Worm (Caenorhabditis elegans) whole organism, mixed stage, embryonic: ENCODE data around the gene T10C6.7.

Experiments
- M03D4.4 ChIP-seq: sonication (generic microtip); optimal IDR thresholded peaks from 2 replicates; lab custom pipeline; 2017; ENCODE audit warnings: mild to moderate bottlenecking, missing genetic modification characterization, missing compliant biosample characterization
- bed-3 ChIP-seq: fragments of 200-800 bp; sonication (Bioruptor generic); optimal IDR thresholded peaks from 3 replicates; lab custom pipeline; 2018; ENCODE audit warnings: mild to moderate bottlenecking, missing genetic modification characterization, moderate library complexity, missing compliant biosample characterization
- blmp-1 ChIP-seq: fragments of 150-350 bp; optimal IDR thresholded peaks from 2 replicates; lab custom pipeline; 2014; ENCODE audit warnings: missing biosample characterization, missing genetic modification characterization
- ceh-39 ChIP-seq: fragments of 150-350 bp; optimal IDR thresholded peaks from 2 replicates; lab custom pipeline; 2014; ENCODE audit warnings: missing biosample characterization, missing genetic modification characterization
- ceh-43 ChIP-seq: fragments of 200-800 bp; sonication (Bioruptor generic); optimal IDR thresholded peaks from 2 replicates; lab custom pipeline; 2018; ENCODE audit warnings: mild to moderate bottlenecking, missing genetic modification characterization, moderate library complexity, missing compliant biosample characterization
- ceh-83 ChIP-seq: fragments of 200-800 bp; sonication (Bioruptor generic); optimal IDR thresholded peaks from 2 replicates; lab custom pipeline; 2018; ENCODE audit warnings: mild to moderate bottlenecking, missing genetic modification characterization, missing compliant biosample characterization
- ces-1 ChIP-seq: fragments of 150-350 bp; optimal IDR thresholded peaks from 2 replicates; lab custom pipeline; 2014; ENCODE audit warnings: missing biosample characterization, missing genetic modification reagents, missing genetic modification characterization
- cnd-1 ChIP-seq: fragments of 200-800 bp; sonication (Bioruptor generic); optimal IDR thresholded peaks from 2 replicates; lab custom pipeline; 2018; ENCODE audit warnings: mild to moderate bottlenecking, missing genetic modification characterization, missing compliant biosample characterization
- drap-1 ChIP-seq: fragments of 200-800 bp; sonication (Bioruptor generic); optimal IDR thresholded peaks from 3 replicates; lab custom pipeline; 2018; ENCODE audit warnings: mild to moderate bottlenecking, missing genetic modification characterization, missing compliant biosample characterization
- elt-1 ChIP-seq: sonication (generic microtip); optimal IDR thresholded peaks from 2 replicates; lab custom pipeline; 2017; ENCODE audit warnings: missing genetic modification characterization, mild to moderate bottlenecking, missing compliant biosample characterization, antibody characterized with exemption, moderate library complexity, borderline replicate concordance; ENCODE audit not compliant: insufficient read depth
- elt-3 ChIP-seq: fragments of 150-350 bp; optimal IDR thresholded peaks from 2 replicates; lab custom pipeline; 2014; ENCODE audit warnings: missing biosample characterization, missing genetic modification characterization
- flh-1 ChIP-seq: fragments of 200-800 bp; sonication (Bioruptor generic); optimal IDR thresholded peaks from 2 replicates; lab custom pipeline; 2018; ENCODE audit warnings: mild to moderate bottlenecking, missing genetic modification characterization, moderate library complexity, missing compliant biosample characterization
- ham-2 ChIP-seq: fragments of 200-800 bp; sonication (Bioruptor generic); optimal IDR thresholded peaks from 2 replicates; lab custom pipeline; 2018; ENCODE audit warnings: mild to moderate bottlenecking, missing genetic modification characterization, missing compliant biosample characterization
- hlh-1 ChIP-seq: fragments of 150-350 bp; optimal IDR thresholded peaks from 2 replicates; lab custom pipeline; 2014; ENCODE audit warnings: missing biosample characterization, missing genetic modification reagents, missing genetic modification characterization
- lin-13 ChIP-seq: fragments of 150-350 bp; optimal IDR thresholded peaks from 2 replicates; lab custom pipeline; 2014; ENCODE audit warnings: missing biosample characterization, missing genetic modification characterization
- lsy-2 ChIP-seq: fragments of 150-350 bp; optimal IDR thresholded peaks from 2 replicates; lab custom pipeline; 2014; ENCODE audit warnings: missing biosample characterization, missing genetic modification characterization
- mab-5 ChIP-seq: fragments of 150-350 bp; optimal IDR thresholded peaks from 2 replicates; lab custom pipeline; 2014; ENCODE audit warnings: missing biosample characterization, missing genetic modification characterization
- mep-1 ChIP-seq: fragments of 150-350 bp; optimal IDR thresholded peaks from 2 replicates; lab custom pipeline; 2017; ENCODE audit warnings: missing biosample characterization, missing genetic modification reagents, missing genetic modification characterization, inconsistent platforms
- mls-2 ChIP-seq: sonication (generic microtip); optimal IDR thresholded peaks from 2 replicates; lab custom pipeline; 2016; ENCODE audit warnings: mild to moderate bottlenecking, missing genetic modification characterization, moderate library complexity, missing compliant biosample characterization
- nhr-12 ChIP-seq: fragments of 150-350 bp; optimal IDR thresholded peaks from 2 replicates; lab custom pipeline; 2014; ENCODE audit warnings: missing biosample characterization, missing genetic modification characterization
- nhr-2 ChIP-seq: fragments of 150-350 bp; optimal IDR thresholded peaks from 2 replicates; lab custom pipeline; 2014; ENCODE audit warnings: missing biosample characterization, missing genetic modification characterization
- nhr-237 ChIP-seq: fragments of 150-350 bp; optimal IDR thresholded peaks from 2 replicates; lab custom pipeline; 2014; ENCODE audit warnings: missing biosample characterization, missing genetic modification characterization
- nhr-28 ChIP-seq: fragments of 150-350 bp; optimal IDR thresholded peaks from 2 replicates; lab custom pipeline; 2014; ENCODE audit warnings: missing biosample characterization, missing genetic modification characterization
- nhr-76 ChIP-seq: sonication (generic microtip); optimal IDR thresholded peaks from 2 replicates; lab custom pipeline; 2017; ENCODE audit warnings: missing biosample characterization, missing genetic modification characterization
- pha-4 ChIP-seq: fragments of 150-350 bp; optimal IDR thresholded peaks from 2 replicates; lab custom pipeline; 2018; ENCODE audit warnings: missing biosample characterization, missing genetic modification reagents, missing genetic modification characterization
- sem-2 ChIP-seq: fragments of 200-800 bp; sonication (Bioruptor generic); optimal IDR thresholded peaks from 2 replicates; lab custom pipeline; 2018; ENCODE audit warnings: mild to moderate bottlenecking, missing genetic modification characterization, missing compliant biosample characterization
- snpc-4 ChIP-seq: fragments of 150-350 bp; optimal IDR thresholded peaks from 2 replicates; lab custom pipeline; 2014; ENCODE audit warnings: missing biosample characterization, missing genetic modification characterization
- sptf-1 ChIP-seq: sonication (generic microtip); optimal IDR thresholded peaks from 2 replicates; lab custom pipeline; 2017; ENCODE audit warnings: mild to moderate bottlenecking, missing genetic modification characterization, moderate library complexity, missing compliant biosample characterization
- tbx-8 ChIP-seq: fragments of 200-800 bp; sonication (Bioruptor generic); optimal IDR thresholded peaks from 2 replicates; lab custom pipeline; 2018; ENCODE audit warnings: mild to moderate bottlenecking, missing genetic modification characterization, moderate library complexity, missing compliant biosample characterization
- unc-120 ChIP-seq: sonication (generic microtip); optimal IDR thresholded peaks from 2 replicates; lab custom pipeline; 2017; ENCODE audit warnings: missing genetic modification characterization, missing compliant biosample characterization; ENCODE audit not compliant: poor library complexity, severe bottlenecking
- unc-39 ChIP-seq: fragments of 150-350 bp; optimal IDR thresholded peaks from 2 replicates; lab custom pipeline; 2014; ENCODE audit warnings: missing biosample characterization, missing genetic modification characterization
- zip-8 ChIP-seq: fragments of 150-350 bp; optimal IDR thresholded peaks from 2 replicates; lab custom pipeline; 2014; ENCODE audit warnings: missing biosample characterization, missing genetic modification characterization
- ztf-11 ChIP-seq: fragments of 150-350 bp; optimal IDR thresholded peaks from 2 replicates; lab custom pipeline; 2014; ENCODE audit warnings: missing biosample characterization, missing genetic modification characterization

The T10C6.7 gene

ce11 chrV:16049177-16049576, 17.7 kb upstream of the T10C6.7 start, which contains the start of gene best-12:
Gene best-12, plus strand, starts transcription at chrV:16049477.
- no peak for TF ChIP-seq nhr-28 (tag; lab: Kevin White, UChicago)
- no peak for TF ChIP-seq mab-5
- TF ChIP-seq bed-3 (GFP tag; lab: Kevin White, UChicago): no peak
- no peak for TF ChIP-seq hlh-1 (tag; lab: Kevin White, UChicago)
- TF ChIP-seq ceh-83 (GFP tag; lab: Kevin White, UChicago): no peak
- TF ChIP-seq nhr-76 (tag; lab: Kevin White, UChicago): no peak
- no peak for TF ChIP-seq lin-13 (tag; lab: Kevin White, UChicago)
- no peak for TF ChIP-seq sem-2 (GFP tag; lab: Kevin White, UChicago)
- no peak for TF ChIP-seq elt-3 (tag; lab: Kevin White, UChicago)
- no peak for TF ChIP-seq unc-39

ce11 chrV:16047508-16047907, 16.0 kb upstream of the T10C6.7 start, which contains the start of gene str-198:
Gene str-198, plus strand, starts transcription at chrV:16047808.
- TF ChIP-seq mls-2 (tag; lab: Kevin White, UChicago): no peak
- TF ChIP-seq elt-3 (tag; lab: Kevin White, UChicago): no peak
- no peak for TF ChIP-seq mab-5

DNA sequence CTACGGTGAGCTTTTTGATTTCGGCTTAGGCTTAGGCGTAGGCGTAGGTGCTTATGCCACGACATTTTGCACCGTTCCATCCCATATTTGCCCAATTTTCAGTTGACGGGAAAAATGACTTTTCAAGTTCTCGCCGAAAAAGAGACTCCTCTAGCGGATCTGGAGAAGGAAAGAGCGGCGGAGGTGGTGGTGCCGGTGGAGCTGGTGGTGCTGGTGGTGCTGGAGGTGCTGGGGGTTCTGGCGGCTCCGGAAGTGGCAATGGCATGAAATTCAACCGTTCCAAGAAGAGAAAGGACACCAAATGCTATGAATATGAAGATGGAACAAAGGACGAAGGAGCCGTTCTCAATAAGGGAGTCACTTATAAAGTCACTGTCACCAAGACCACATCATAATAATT, 15.5 kb upstream of the T10C6.7 start:
- TF ChIP-seq unc-39: no peak
- no peak for TF ChIP-seq unc-120 (tag; lab: Kevin White, UChicago)
- no peak for TF ChIP-seq blmp-1 (tag; lab: Kevin White, UChicago)
- TF ChIP-seq sptf-1 (tag; lab: Kevin White, UChicago): no peak
- no peak for TF ChIP-seq ceh-39 (tag; lab: Kevin White, UChicago)
- TF ChIP-seq ceh-43 (GFP tag; lab: Kevin White, UChicago): no peak
- TF ChIP-seq nhr-12 (tag; lab: Kevin White, UChicago): no peak
- no peak for TF ChIP-seq hlh-1 (tag; lab: Kevin White, UChicago)
- no peak for TF ChIP-seq drap-1 (GFP tag; lab: Kevin White, UChicago)
- TF ChIP-seq zip-8: no peak
- no peak for TF ChIP-seq ces-1 (GFP tag; lab: Kevin White, UChicago)
- no peak for TF ChIP-seq mab-5
- TF ChIP-seq lin-13 (tag; lab: Kevin White, UChicago): no peak
- TF ChIP-seq bed-3 (GFP tag; lab: Kevin White, UChicago): no peak
- no peak for TF ChIP-seq snpc-4
- no peak for TF ChIP-seq flh-1
- TF ChIP-seq nhr-76 (tag; lab: Kevin White, UChicago): no peak
- no peak for TF ChIP-seq M03D4.4 (tag; lab: Kevin White, UChicago)
- TF ChIP-seq mep-1: no peak
- TF ChIP-seq pha-4 (tag; lab: Kevin White, UChicago): no peak
- TF ChIP-seq, all 35 proteins: peak for 0

DNA sequence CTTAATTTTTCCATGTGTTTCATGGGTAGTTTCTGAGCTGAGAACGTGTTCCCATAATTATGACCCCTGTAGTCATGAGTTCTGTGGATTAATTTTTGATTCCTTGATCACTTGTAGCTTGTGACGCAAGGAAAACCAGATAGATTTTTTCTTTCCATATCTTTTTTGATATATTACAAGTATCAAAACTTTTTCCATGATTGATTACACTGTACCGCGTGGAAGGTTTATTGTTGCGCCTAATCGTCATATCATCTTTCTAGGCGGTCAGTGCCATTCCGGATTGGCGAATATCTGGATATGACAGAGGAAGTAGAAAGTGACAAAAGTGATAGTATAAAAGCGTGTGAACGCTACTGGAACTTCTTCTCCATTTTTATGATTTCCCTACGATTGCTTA, 15.1 kb upstream of the T10C6.7 start, which contains the start of gene ZK285.2:
Gene ZK285.2, plus strand, starts transcription at position 301 of the 400 bp plus-strand sequence.
- TF ChIP-seq nhr-12 (tag; lab: Kevin White, UChicago) (no peak), mep-1 (no peak), blmp-1 (tag; lab: Kevin White, UChicago) (no peak), nhr-237 (tag; lab: Kevin White, UChicago) (no peak), tbx-8 (no peak), mab-5 (no peak), ces-1 (GFP tag; lab: Kevin White, UChicago) (no peak), elt-1 (tag; lab: Kevin White, UChicago) (no peak), lsy-2 (tag; lab: Kevin White, UChicago) (no peak), cnd-1 (tag; lab: Kevin White, UChicago) (no peak), nhr-2 (tag; lab: Kevin White, UChicago) (no peak), ceh-43 (GFP tag; lab: Kevin White, UChicago) (no peak), ham-2 (GFP tag; lab: Kevin White, UChicago) (no peak), pha-4 (tag; lab: Kevin White, UChicago) (no peak), sem-2 (GFP tag; lab: Kevin White, UChicago) (no peak), flh-1 (no peak), nhr-76 (tag; lab: Kevin White, UChicago) (no peak), zip-8 (no peak)

DNA sequence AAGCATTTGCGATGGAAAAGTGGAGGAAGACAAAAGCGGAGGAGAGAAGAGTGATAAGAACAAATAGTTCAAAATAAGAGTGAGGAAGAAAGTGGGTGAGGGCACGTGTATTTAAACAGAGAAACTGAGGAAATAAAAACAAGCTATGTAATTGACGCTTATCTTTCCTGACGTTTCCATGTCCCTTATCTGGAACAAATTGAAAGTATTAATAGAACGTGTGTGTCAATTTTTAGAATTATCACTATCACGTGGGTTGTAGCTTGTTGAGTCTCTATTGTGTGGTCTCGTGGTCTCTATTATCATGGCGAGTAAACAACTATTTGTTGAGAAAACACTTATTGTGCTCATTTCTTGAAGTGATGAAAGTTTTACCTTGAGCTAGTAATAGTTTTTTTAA, 14.3 kb upstream of the T10C6.7 start, which contains the start of gene T10C6.15:
Gene T10C6.15, minus strand, starts transcription at position 104 of the 400 bp plus-strand sequence.
- TF ChIP-seq nhr-237 (tag; lab: Kevin White, UChicago) (no peak), lsy-2 (tag; lab: Kevin White, UChicago) (no peak), ztf-11 (tag; lab: Kevin White, UChicago) (no peak), drap-1 (GFP tag; lab: Kevin White, UChicago) (no peak), zip-8 (no peak), unc-39 (no peak), M03D4.4 (tag; lab: Kevin White, UChicago) (no peak), cnd-1 (tag; lab: Kevin White, UChicago) (no peak), sem-2 (GFP tag; lab: Kevin White, UChicago) (no peak), blmp-1 (tag; lab: Kevin White, UChicago) (no peak), nhr-28 (tag; lab: Kevin White, UChicago) (no peak), mls-2 (tag; lab: Kevin White, UChicago) (no peak), elt-1 (tag; lab: Kevin White, UChicago) (no peak), ceh-39 (tag; lab: Kevin White, UChicago) (no peak), ham-2 (GFP tag; lab: Kevin White, UChicago) (no peak), tbx-8 (no peak), ceh-83 (GFP tag; lab: Kevin White, UChicago) (no peak), bed-3 (GFP tag; lab: Kevin White, UChicago) (no peak), ceh-43 (GFP tag; lab: Kevin White, UChicago) (no peak), unc-120 (tag; lab: Kevin White, UChicago) (no peak)
